Worm (Caenorhabditis elegans): Measurements from ENCODE around the gene dmsr-1.
"Not testable (repeated sequence)": the region's sequence is repeated elsewhere in the genome, so short reads cannot be mapped to it uniquely, and the experiment has no call there.

dmsr-1 gene

DNA sequence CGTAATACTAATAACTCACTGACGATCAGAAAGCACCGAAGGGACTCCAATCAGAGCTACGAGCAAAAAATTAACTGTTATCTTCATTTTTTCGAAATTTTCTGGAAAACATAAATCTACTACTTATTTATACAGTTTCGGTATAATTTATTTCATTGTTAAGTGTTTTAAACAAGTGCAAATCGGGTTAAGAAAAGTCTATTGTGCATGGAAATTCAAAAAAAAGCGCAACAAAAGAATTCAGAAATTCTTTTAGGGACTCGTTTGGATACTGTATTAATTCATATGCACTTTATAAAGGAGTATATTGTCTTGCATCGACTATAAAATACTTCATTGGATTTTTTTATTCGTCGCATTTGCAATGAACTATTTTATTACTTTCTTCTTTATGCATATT lies 33.6 kb downstream of the dmsr-1 start, which contains the start of the genes nas-20 and nas-21:
TSS of gene nas-20 (minus strand) at position 101 of the 400 bp plus-strand sequence.
TSS of gene nas-21 (plus strand) at position 356 of the 400 bp plus-strand sequence.
- TF ChIP-seq klf-2 (GFP tag; conservative IDR thresholded peaks at IDR 0.05), result no peak
- no peak for TF ChIP-seq T22C8.4 (GFP tag; IDR thresholded peaks at IDR 0.05)
- no peak for TF ChIP-seq flt-1 (GFP tag; IDR thresholded peaks at IDR 0.05)
- no peak for TF ChIP-seq ztf-23 (GFP tag; IDR thresholded peaks at IDR 0.05)
- no peak for TF ChIP-seq tab-1 (GFP tag; IDR thresholded peaks at IDR 0.05)
- TF ChIP-seq cog-1 (tag; optimal IDR thresholded peaks at IDR 0.05), result no peak
- TF ChIP-seq ztf-29 (GFP tag; IDR thresholded peaks at IDR 0.05), result no peak
- TF ChIP-seq med-1 (GFP tag; optimal IDR thresholded peaks at IDR 0.05; ENCODE audit: insufficient read depth), result no peak
- TF ChIP-seq ref-1 (GFP tag; conservative IDR thresholded peaks at IDR 0.05), result no peak

DNA sequence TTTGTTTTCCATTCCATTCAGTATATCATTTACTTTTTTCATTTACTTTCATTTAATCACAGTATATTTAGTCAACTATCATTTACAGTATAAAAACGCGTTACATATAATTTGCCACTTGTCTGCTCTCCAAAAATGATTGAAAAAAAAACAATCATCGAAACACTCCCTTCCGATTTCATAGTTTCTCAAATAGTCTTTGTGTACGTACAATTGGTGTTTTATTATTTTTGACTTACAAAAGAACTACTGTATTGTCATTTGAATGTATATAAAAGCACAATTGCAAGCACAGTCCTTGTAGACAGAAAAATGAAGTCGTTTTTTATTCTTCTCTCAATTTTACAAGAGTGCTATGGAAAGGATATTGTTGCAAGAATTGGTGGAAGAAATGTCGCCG lies 35.8 kb downstream of the dmsr-1 start, which contains the start of gene nas-22:
TSS of gene nas-22 (plus strand) at position 301 of the 400 bp plus-strand sequence.
- TF ChIP-seq flt-1 (GFP tag; IDR thresholded peaks at IDR 0.05) (no peak), klf-2 (GFP tag; conservative IDR thresholded peaks at IDR 0.05) (no peak), cog-1 (tag; optimal IDR thresholded peaks at IDR 0.05) (no peak), T22C8.4 (GFP tag; IDR thresholded peaks at IDR 0.05) (no peak), ztf-29 (GFP tag; IDR thresholded peaks at IDR 0.05) (no peak), tab-1 (GFP tag; IDR thresholded peaks at IDR 0.05) (no peak), ref-1 (GFP tag; conservative IDR thresholded peaks at IDR 0.05) (no peak), ztf-23 (GFP tag; IDR thresholded peaks at IDR 0.05) (no peak), med-1 (GFP tag; optimal IDR thresholded peaks at IDR 0.05; ENCODE audit: insufficient read depth) (no peak)

DNA sequence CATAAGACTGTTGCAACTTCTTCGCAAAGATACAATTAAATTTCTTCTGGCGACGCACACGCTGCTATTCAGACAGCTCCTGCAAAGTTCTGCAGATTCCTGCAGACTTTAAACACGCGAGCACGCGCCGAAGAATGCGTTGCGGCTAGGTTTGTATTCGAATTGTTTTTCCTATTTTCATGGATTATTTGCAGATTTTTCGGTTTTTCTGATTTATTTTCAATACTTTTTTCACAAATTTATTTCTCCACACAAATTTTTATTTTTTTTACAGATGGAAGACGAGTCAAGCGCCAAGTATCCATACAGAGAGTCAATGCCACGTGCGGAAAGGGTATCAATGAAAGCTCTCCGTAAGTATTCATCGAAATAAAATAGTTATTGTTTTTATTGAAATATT lies 37.1 kb downstream of the dmsr-1 start, which contains the start of gene T11F9.7:
TSS of gene T11F9.7 (plus strand) at position 301 of the 400 bp plus-strand sequence.
- TF ChIP-seq flt-1 (GFP tag; IDR thresholded peaks at IDR 0.05); ztf-23 (GFP tag; IDR thresholded peaks at IDR 0.05); med-1 (GFP tag; optimal IDR thresholded peaks at IDR 0.05; ENCODE audit: insufficient read depth): not testable (repeated sequence)

DNA sequence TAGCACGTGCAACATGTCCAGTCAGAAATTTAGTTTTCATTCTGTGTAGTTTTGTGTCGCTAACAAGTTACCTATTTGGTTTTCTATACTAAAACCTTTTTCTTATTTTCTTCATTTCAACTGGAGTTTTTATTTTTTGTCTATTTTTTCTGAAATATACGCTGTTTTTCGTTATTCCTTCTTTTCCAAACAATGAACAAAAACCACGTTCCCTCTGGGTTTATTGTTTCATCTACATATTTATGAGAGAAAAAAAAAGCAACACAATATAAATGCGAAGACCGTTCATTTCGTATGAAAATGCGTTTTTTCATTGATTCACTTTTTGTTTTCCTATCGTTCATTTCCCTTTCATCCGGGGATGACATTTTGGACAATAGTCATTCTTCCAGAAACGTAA lies 40.8 kb downstream of the dmsr-1 start, which contains the start of gene T11F9.22:
TSS of gene T11F9.22 (plus strand) at position 301 of the 400 bp plus-strand sequence.
- no peak for TF ChIP-seq tab-1 (GFP tag; IDR thresholded peaks at IDR 0.05)
- no peak for TF ChIP-seq flt-1 (GFP tag; IDR thresholded peaks at IDR 0.05)
- TF ChIP-seq cog-1 (tag; optimal IDR thresholded peaks at IDR 0.05), result no peak
- TF ChIP-seq T22C8.4 (GFP tag; IDR thresholded peaks at IDR 0.05), result no peak
- no peak for TF ChIP-seq ref-1 (GFP tag; conservative IDR thresholded peaks at IDR 0.05)
- TF ChIP-seq ztf-29 (GFP tag; IDR thresholded peaks at IDR 0.05), result no peak
- TF ChIP-seq klf-2 (GFP tag; conservative IDR thresholded peaks at IDR 0.05), result no peak
- no peak for TF ChIP-seq med-1 (GFP tag; optimal IDR thresholded peaks at IDR 0.05; ENCODE audit: insufficient read depth)
- TF ChIP-seq ztf-23 (GFP tag; IDR thresholded peaks at IDR 0.05), result no peak

DNA sequence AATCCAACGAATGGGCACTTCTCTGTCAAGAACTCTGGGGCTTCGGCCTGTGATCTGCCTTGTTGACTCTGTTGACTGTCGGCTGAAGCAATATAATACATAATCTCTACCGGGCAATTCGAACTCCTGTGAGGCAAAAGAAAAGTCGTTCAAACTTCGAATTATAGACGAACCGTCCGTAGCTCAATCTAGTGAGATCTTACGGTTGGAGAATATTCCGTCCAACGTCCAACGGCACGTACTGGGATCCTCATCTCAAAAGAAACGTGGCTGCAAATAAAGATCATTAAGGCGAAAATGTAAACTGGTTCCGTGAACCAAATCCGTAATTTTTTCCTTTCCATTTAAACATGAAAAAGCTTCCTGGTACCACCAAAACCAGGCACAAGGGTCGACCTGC lies 42.2 kb downstream of the dmsr-1 start, which contains the start of gene T11F9.14:
TSS of gene T11F9.14 (minus strand) at position 101 of the 400 bp plus-strand sequence.
- not testable (repeated sequence) for TF ChIP-seq cog-1 (tag; optimal IDR thresholded peaks at IDR 0.05); klf-2 (GFP tag; conservative IDR thresholded peaks at IDR 0.05); ref-1 (GFP tag; conservative IDR thresholded peaks at IDR 0.05)

DNA sequence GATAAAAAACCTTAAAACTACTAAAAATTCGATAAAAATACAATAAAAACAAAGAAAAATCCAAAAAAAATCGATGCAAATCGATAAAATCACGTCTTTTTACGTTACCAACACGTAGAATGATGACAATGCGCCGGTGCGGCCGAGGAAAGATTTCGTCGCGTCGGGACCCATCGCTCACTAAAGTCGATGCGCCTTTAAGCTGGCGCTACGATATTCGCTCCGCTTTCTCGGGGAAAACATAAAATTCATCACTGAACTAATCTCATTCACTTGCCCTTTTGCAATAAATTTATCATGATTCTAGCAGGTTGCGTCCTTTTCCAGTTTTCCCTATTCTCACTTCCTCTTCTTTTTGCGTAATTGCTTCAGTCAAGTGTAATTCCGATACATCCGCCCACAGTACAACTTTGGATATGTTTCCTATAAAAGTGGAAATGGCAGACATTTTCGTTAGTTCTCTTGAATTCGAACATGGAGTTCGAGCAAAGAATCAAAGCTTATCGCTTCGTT lies 45.1 kb downstream of the dmsr-1 start, which contains the start of gene col-157:
TSS of gene col-157 (plus strand) at position 463 of the 513 bp plus-strand sequence.
- TF ChIP-seq ztf-29 (GFP tag; IDR thresholded peaks at IDR 0.05); klf-2 (GFP tag; conservative IDR thresholded peaks at IDR 0.05); ztf-23 (GFP tag; IDR thresholded peaks at IDR 0.05): not testable (repeated sequence)

DNA sequence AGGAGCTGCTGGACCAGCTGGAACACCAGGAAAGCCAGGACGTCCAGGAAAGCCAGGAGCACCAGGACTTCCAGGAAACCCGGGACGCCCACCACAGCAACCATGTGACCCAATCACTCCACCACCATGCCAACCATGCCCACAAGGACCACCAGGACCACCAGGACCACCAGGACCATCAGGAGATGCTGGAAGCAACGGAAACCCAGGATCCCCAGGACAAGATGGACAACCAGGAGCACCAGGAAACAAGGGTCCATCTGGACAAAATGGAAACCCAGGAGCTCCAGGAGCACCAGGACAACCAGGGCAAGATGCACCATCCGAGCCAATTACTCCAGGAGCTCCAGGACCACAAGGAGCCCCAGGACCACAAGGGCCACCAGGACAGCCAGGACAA lies 45.8 kb downstream of the dmsr-1 start:
- no peak for TF ChIP-seq cog-1 (tag; optimal IDR thresholded peaks at IDR 0.05)
- TF ChIP-seq ref-1 (GFP tag; conservative IDR thresholded peaks at IDR 0.05), result no peak
- TF ChIP-seq flt-1 (GFP tag; IDR thresholded peaks at IDR 0.05), result no peak
- TF ChIP-seq med-1 (GFP tag; optimal IDR thresholded peaks at IDR 0.05; ENCODE audit: insufficient read depth), result no peak

DNA sequence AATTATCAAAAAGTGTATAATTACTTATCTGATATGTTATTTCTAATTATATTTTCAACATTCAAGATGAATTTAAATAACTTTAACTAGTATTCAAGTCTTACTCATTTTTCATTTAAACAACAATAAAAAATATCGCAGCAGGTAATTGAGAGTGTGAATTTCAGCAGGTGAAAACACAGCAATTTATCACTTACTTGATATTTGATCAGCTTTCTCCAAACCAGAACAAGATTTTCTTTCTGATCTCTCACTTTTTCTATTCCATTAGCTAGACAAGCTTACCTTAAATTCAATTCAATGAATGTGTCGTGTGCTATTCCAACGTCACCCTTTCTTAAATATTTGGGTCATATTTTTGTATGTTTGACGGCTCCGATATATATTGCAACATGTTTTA lies 47.0 kb downstream of the dmsr-1 start, which contains the start of gene srh-1:
TSS of gene srh-1 (plus strand) at position 301 of the 400 bp plus-strand sequence.
- no peak for TF ChIP-seq T22C8.4 (GFP tag; IDR thresholded peaks at IDR 0.05)
- TF ChIP-seq med-1 (GFP tag; optimal IDR thresholded peaks at IDR 0.05; ENCODE audit: insufficient read depth), result no peak
- TF ChIP-seq tab-1 (GFP tag; IDR thresholded peaks at IDR 0.05), result no peak
- no peak for TF ChIP-seq flt-1 (GFP tag; IDR thresholded peaks at IDR 0.05)
- no peak for TF ChIP-seq ref-1 (GFP tag; conservative IDR thresholded peaks at IDR 0.05)
- TF ChIP-seq klf-2 (GFP tag; conservative IDR thresholded peaks at IDR 0.05), result no peak
- TF ChIP-seq ztf-29 (GFP tag; IDR thresholded peaks at IDR 0.05), result no peak
- TF ChIP-seq cog-1 (tag; optimal IDR thresholded peaks at IDR 0.05), result no peak
- no peak for TF ChIP-seq ztf-23 (GFP tag; IDR thresholded peaks at IDR 0.05)

DNA sequence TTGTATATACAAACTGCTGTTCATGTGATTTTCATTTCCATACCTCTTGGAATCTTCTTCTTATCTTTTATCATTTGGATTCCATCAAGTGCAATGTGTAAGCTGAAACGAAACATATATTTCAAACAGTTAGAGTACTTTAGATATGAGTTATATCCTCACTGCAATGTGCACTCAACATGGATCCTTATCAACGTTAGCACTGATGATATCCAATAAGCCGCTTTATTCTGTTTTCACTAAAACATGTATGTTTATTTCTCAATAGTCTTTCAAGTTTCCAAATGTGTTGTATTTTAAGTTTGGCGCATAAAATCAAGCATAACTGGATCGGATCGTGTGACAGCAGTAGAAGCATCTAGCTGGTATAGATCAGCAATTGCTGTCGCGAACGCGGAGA lies 48.1 kb downstream of the dmsr-1 start, which contains the start of gene T11F9.10:
TSS of gene T11F9.10 (plus strand) at position 301 of the 400 bp plus-strand sequence.
- TF ChIP-seq flt-1 (GFP tag; IDR thresholded peaks at IDR 0.05), result no peak
- no peak for TF ChIP-seq klf-2 (GFP tag; conservative IDR thresholded peaks at IDR 0.05)
- no peak for TF ChIP-seq med-1 (GFP tag; optimal IDR thresholded peaks at IDR 0.05; ENCODE audit: insufficient read depth)
- TF ChIP-seq ztf-23 (GFP tag; IDR thresholded peaks at IDR 0.05), result no peak
- TF ChIP-seq tab-1 (GFP tag; IDR thresholded peaks at IDR 0.05), result no peak
- no peak for TF ChIP-seq cog-1 (tag; optimal IDR thresholded peaks at IDR 0.05)
- TF ChIP-seq ztf-29 (GFP tag; IDR thresholded peaks at IDR 0.05), result no peak
- no peak for TF ChIP-seq ref-1 (GFP tag; conservative IDR thresholded peaks at IDR 0.05)
- no peak for TF ChIP-seq T22C8.4 (GFP tag; IDR thresholded peaks at IDR 0.05)

DNA sequence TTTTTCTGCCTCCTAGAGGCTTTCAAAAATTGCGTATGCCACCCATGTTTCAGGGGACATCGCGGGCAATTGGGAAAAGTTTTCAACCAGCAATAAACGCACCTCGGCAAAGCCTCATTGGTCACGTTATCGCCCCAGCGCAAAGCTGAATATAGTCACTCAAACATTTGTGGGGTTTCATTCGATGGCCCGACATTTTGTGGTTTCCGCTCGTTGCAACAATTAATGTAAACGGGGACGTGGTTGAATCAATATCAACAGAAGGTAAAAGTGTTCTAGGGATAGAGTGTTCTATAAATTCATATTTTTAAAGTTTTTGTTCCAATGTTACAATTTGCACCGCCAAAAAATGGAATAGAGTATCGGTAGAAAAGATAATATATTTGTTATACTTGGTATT lies 49.7 kb downstream of the dmsr-1 start:
- no peak for TF ChIP-seq tab-1 (GFP tag; IDR thresholded peaks at IDR 0.05)
- no peak for TF ChIP-seq med-1 (GFP tag; optimal IDR thresholded peaks at IDR 0.05; ENCODE audit: insufficient read depth)
- TF ChIP-seq ztf-29 (GFP tag; IDR thresholded peaks at IDR 0.05), result no peak
- no peak for TF ChIP-seq ref-1 (GFP tag; conservative IDR thresholded peaks at IDR 0.05)
- no peak for TF ChIP-seq cog-1 (tag; optimal IDR thresholded peaks at IDR 0.05)
- TF ChIP-seq klf-2 (GFP tag; conservative IDR thresholded peaks at IDR 0.05), result no peak
- TF ChIP-seq flt-1 (GFP tag; IDR thresholded peaks at IDR 0.05), result no peak
